Fruit fly (Drosophila melanogaster) whole organism, prepupa: Measurements from ENCODE around the gene CG45049.

Experiments used
- Blimp-1 ChIP-seq: fragments of 200-800 bp; sonication (Bioruptor generic); optimal IDR thresholded peaks from 3 replicates; lab custom pipeline; 2017; ENCODE audit warnings: missing biosample characterization, missing genetic modification characterization, mild to moderate bottlenecking, moderate library complexity, missing genetic modification reagents
- CG10631 ChIP-seq: fragments of 200-800 bp; sonication (Bioruptor generic); optimal IDR thresholded peaks from 2 replicates; lab custom pipeline; 2016; ENCODE audit warnings: missing biosample characterization, missing genetic modification characterization
- CG10669 ChIP-seq: fragments of 200-800 bp; sonication (Bioruptor generic); optimal IDR thresholded peaks from 3 replicates; lab custom pipeline; 2018; ENCODE audit warnings: missing biosample characterization, mild to moderate bottlenecking, missing genetic modification characterization, moderate library complexity
- CG11294 ChIP-seq: fragments of 200-800 bp; sonication (Bioruptor generic); IDR thresholded peaks from 2 replicates; pipeline ENCODE4 v1.3.6; 2022; ENCODE audit warnings: missing biosample characterization, missing genetic modification characterization
- CG11902 ChIP-seq: fragments of 200-800 bp; sonication (Bioruptor generic); optimal IDR thresholded peaks from 3 replicates; lab custom pipeline; 2016; ENCODE audit warnings: missing biosample characterization, missing genetic modification characterization
- CG15336 ChIP-seq: fragments of 200-800 bp; sonication (Bioruptor generic); IDR thresholded peaks from 2 replicates; pipeline ENCODE4 v1.3.6; 2022; ENCODE audit warnings: missing biosample characterization, missing genetic modification characterization
- CG16779 ChIP-seq: fragments of 200-800 bp; sonication (Bioruptor generic); optimal IDR thresholded peaks from 3 replicates; lab custom pipeline; 2017; ENCODE audit warnings: missing biosample characterization, mild to moderate bottlenecking, missing genetic modification characterization
- CG3032 ChIP-seq: fragments of 200-800 bp; optimal IDR thresholded peaks from 2 replicates; lab custom pipeline; 2019; ENCODE audit warnings: missing biosample characterization, mild to moderate bottlenecking, missing genetic modification characterization, moderate library complexity
- CG32006 ChIP-seq: fragments of 200-800 bp; sonication (Bioruptor generic); optimal IDR thresholded peaks from 3 replicates; lab custom pipeline; 2017; ENCODE audit warnings: missing biosample characterization, mild to moderate bottlenecking, missing genetic modification characterization
- CG34406 ChIP-seq: fragments of 200-800 bp; sonication (Bioruptor generic); optimal IDR thresholded peaks from 3 replicates; lab custom pipeline; 2016; ENCODE audit warnings: missing biosample characterization, missing genetic modification characterization
- CG3919 ChIP-seq: fragments of 200-800 bp; sonication (Bioruptor generic); optimal IDR thresholded peaks from 3 replicates; lab custom pipeline; 2016; ENCODE audit warnings: missing biosample characterization, missing genetic modification characterization
- CG4318 ChIP-seq: fragments of 200-800 bp; sonication (Bioruptor generic); optimal IDR thresholded peaks from 3 replicates; lab custom pipeline; 2017; ENCODE audit warnings: missing biosample characterization, mild to moderate bottlenecking, missing genetic modification characterization
- CG6163 ChIP-seq: fragments of 200-800 bp; sonication (Bioruptor generic); IDR thresholded peaks from 3 replicates; pipeline ENCODE4 v1.3.6; 2022; ENCODE audit warnings: missing biosample characterization, missing genetic modification characterization
- CG6276 ChIP-seq: fragments of 200-800 bp; sonication (Bioruptor generic); optimal IDR thresholded peaks from 2 replicates; lab custom pipeline; 2017; ENCODE audit warnings: missing biosample characterization, mild to moderate bottlenecking, missing genetic modification characterization
- CG6808 ChIP-seq: fragments of 200-800 bp; sonication (Bioruptor generic); optimal IDR thresholded peaks from 3 replicates; lab custom pipeline; 2017; ENCODE audit warnings: missing biosample characterization, missing genetic modification characterization, mild to moderate bottlenecking, moderate library complexity, missing genetic modification reagents
- CG6854 ChIP-seq: fragments of 200-800 bp; sonication (Bioruptor generic); optimal IDR thresholded peaks from 2 replicates; lab custom pipeline; 2017; ENCODE audit warnings: missing biosample characterization, mild to moderate bottlenecking, missing genetic modification characterization
- CG7368 ChIP-seq: fragments of 200-800 bp; sonication (Bioruptor generic); optimal IDR thresholded peaks from 3 replicates; lab custom pipeline; 2016; ENCODE audit warnings: missing biosample characterization, missing genetic modification characterization
- CG8319 ChIP-seq: fragments of 200-800 bp; sonication (Bioruptor generic); optimal IDR thresholded peaks from 3 replicates; lab custom pipeline; 2016; ENCODE audit warnings: missing biosample characterization, missing genetic modification characterization
- CG8632 ChIP-seq: fragments of 200-800 bp; sonication (Bioruptor generic); optimal IDR thresholded peaks from 3 replicates; lab custom pipeline; 2016; ENCODE audit warnings: missing biosample characterization, missing genetic modification characterization
- CG9139 ChIP-seq: fragments of 200-800 bp; sonication (Bioruptor generic); optimal IDR thresholded peaks from 3 replicates; lab custom pipeline; 2017; ENCODE audit warnings: missing biosample characterization, mild to moderate bottlenecking, missing genetic modification characterization
- Eip93F ChIP-seq: fragments of 200-800 bp; sonication (Bioruptor generic); optimal IDR thresholded peaks from 2 replicates; lab custom pipeline; 2016; ENCODE audit warnings: missing biosample characterization, mild to moderate bottlenecking, missing genetic modification characterization
- Ets21C ChIP-seq: fragments of 200-800 bp; sonication (Bioruptor generic); optimal IDR thresholded peaks from 3 replicates; lab custom pipeline; 2016; ENCODE audit warnings: missing biosample characterization, missing genetic modification characterization
- Ets96B ChIP-seq: fragments of 200-800 bp; optimal IDR thresholded peaks from 2 replicates; lab custom pipeline; 2019; ENCODE audit warnings: missing biosample characterization, mild to moderate bottlenecking, missing genetic modification characterization, moderate library complexity
- Gug ChIP-seq: fragments of 200-800 bp; sonication (Bioruptor generic); IDR thresholded peaks from 2 replicates; pipeline ENCODE4 v1.3.6; 2022; ENCODE audit warnings: missing biosample characterization, missing genetic modification characterization
- Hr38 ChIP-seq: sonication (Bioruptor generic); optimal IDR thresholded peaks from 2 replicates; lab custom pipeline; 2016; ENCODE audit warnings: missing biosample characterization, missing genetic modification characterization
- Hr39 ChIP-seq: fragments of 200-800 bp; sonication (Bioruptor generic); optimal IDR thresholded peaks from 2 replicates; lab custom pipeline; 2016; ENCODE audit warnings: missing biosample characterization, missing genetic modification characterization
- Hr4 ChIP-seq: fragments of 200-800 bp; sonication (Bioruptor generic); optimal IDR thresholded peaks from 3 replicates; lab custom pipeline; 2016; ENCODE audit warnings: missing biosample characterization, missing genetic modification characterization
- Lpt ChIP-seq: fragments of 200-800 bp; sonication (Bioruptor generic); optimal IDR thresholded peaks from 3 replicates; lab custom pipeline; 2016; ENCODE audit warnings: missing biosample characterization, missing genetic modification characterization
- Met ChIP-seq: fragments of 200-800 bp; sonication (Bioruptor generic); optimal IDR thresholded peaks from 3 replicates; lab custom pipeline; 2016; ENCODE audit warnings: missing biosample characterization, missing genetic modification characterization
- OdsH ChIP-seq: fragments of 200-800 bp; sonication (Bioruptor generic); optimal IDR thresholded peaks from 3 replicates; lab custom pipeline; 2016; ENCODE audit warnings: missing biosample characterization, missing genetic modification characterization
- Smox ChIP-seq: fragments of 200-800 bp; sonication (Bioruptor generic); optimal IDR thresholded peaks from 3 replicates; lab custom pipeline; 2016; ENCODE audit warnings: missing biosample characterization, missing genetic modification characterization
- Sox102F ChIP-seq: fragments of 200-800 bp; sonication (Bioruptor generic); optimal IDR thresholded peaks from 2 replicates; lab custom pipeline; 2016; ENCODE audit warnings: missing biosample characterization, mild to moderate bottlenecking, missing genetic modification characterization
- Sox14 ChIP-seq: fragments of 200-800 bp; sonication (Bioruptor generic); optimal IDR thresholded peaks from 3 replicates; lab custom pipeline; 2016; ENCODE audit warnings: missing biosample characterization, missing genetic modification characterization
- Sox15 ChIP-seq: fragments of 200-800 bp; sonication (Bioruptor generic); optimal IDR thresholded peaks from 3 replicates; lab custom pipeline; 2016; ENCODE audit warnings: missing biosample characterization, missing genetic modification characterization
- achi ChIP-seq: fragments of 200-800 bp; sonication (Bioruptor generic); optimal IDR thresholded peaks from 3 replicates; lab custom pipeline; 2016; ENCODE audit warnings: missing biosample characterization, missing genetic modification characterization
- acj6 ChIP-seq: fragments of 200-800 bp; sonication (Bioruptor generic); optimal IDR thresholded peaks from 3 replicates; lab custom pipeline; 2016; ENCODE audit warnings: missing biosample characterization, missing genetic modification characterization
- cyc ChIP-seq: fragments of 200-800 bp; sonication (Bioruptor generic); optimal IDR thresholded peaks from 3 replicates; lab custom pipeline; 2016; ENCODE audit warnings: missing biosample characterization, missing genetic modification characterization
- dsx ChIP-seq: fragments of 200-800 bp; optimal IDR thresholded peaks from 3 replicates; lab custom pipeline; 2019; ENCODE audit warnings: missing biosample characterization, mild to moderate bottlenecking, missing genetic modification characterization, moderate library complexity; ENCODE audit not compliant: poor library complexity, severe bottlenecking
- eg ChIP-seq: fragments of 200-800 bp; sonication (Bioruptor generic); IDR thresholded peaks from 3 replicates; pipeline ENCODE4 v1.3.6; 2022; ENCODE audit warnings: missing biosample characterization, missing genetic modification characterization
- esn ChIP-seq: fragments of 200-800 bp; sonication (Bioruptor generic); optimal IDR thresholded peaks from 2 replicates; lab custom pipeline; 2016; ENCODE audit warnings: missing biosample characterization, mild to moderate bottlenecking, missing genetic modification characterization, moderate library complexity
- fd59A ChIP-seq: fragments of 200-800 bp; sonication (Bioruptor generic); optimal IDR thresholded peaks from 2 replicates; lab custom pipeline; 2017; ENCODE audit warnings: missing biosample characterization, mild to moderate bottlenecking, missing genetic modification characterization, missing genetic modification reagents
- fd85E ChIP-seq: fragments of 200-800 bp; sonication (Bioruptor generic); optimal IDR thresholded peaks from 3 replicates; lab custom pipeline; 2016; ENCODE audit warnings: missing biosample characterization, missing genetic modification characterization
- fkh ChIP-seq: fragments of 200-800 bp; sonication (Bioruptor generic); optimal IDR thresholded peaks from 3 replicates; lab custom pipeline; 2017; ENCODE audit warnings: missing biosample characterization, mild to moderate bottlenecking, missing genetic modification characterization, moderate library complexity
- lz ChIP-seq: fragments of 200-800 bp; sonication (Bioruptor generic); optimal IDR thresholded peaks from 3 replicates; lab custom pipeline; 2016; ENCODE audit warnings: missing biosample characterization, missing genetic modification characterization
- net ChIP-seq: fragments of 200-800 bp; sonication (Bioruptor generic); optimal IDR thresholded peaks from 3 replicates; lab custom pipeline; 2016; ENCODE audit warnings: missing biosample characterization, missing genetic modification characterization
- pdm3 ChIP-seq: fragments of 200-800 bp; sonication (Bioruptor generic); optimal IDR thresholded peaks from 3 replicates; lab custom pipeline; 2016; ENCODE audit warnings: missing biosample characterization, missing genetic modification characterization
- salr ChIP-seq, 2 experiments: fragments of 200-800 bp; sonication (Bioruptor generic); optimal IDR thresholded peaks; 3 replicates each; lab custom pipeline; 2016 to 2018; ENCODE audit warnings: missing biosample characterization in 2 of 2, missing genetic modification characterization in 2 of 2, mild to moderate bottlenecking in 1 of 2
- spab ChIP-seq: fragments of 200-800 bp; sonication (Bioruptor generic); optimal IDR thresholded peaks from 2 replicates; lab custom pipeline; 2017; ENCODE audit warnings: missing biosample characterization, mild to moderate bottlenecking, missing genetic modification characterization, missing genetic modification reagents
- ss ChIP-seq, 2 experiments: fragments of 200-800 bp; sonication (Bioruptor generic); optimal IDR thresholded peaks; 2 replicates in 1 of 2; 3 replicates in 1 of 2; lab custom pipeline; 2017 to 2018; ENCODE audit warnings: mild to moderate bottlenecking in 2 of 2, missing biosample characterization in 2 of 2, missing genetic modification characterization in 2 of 2, moderate library complexity in 1 of 2
- svp ChIP-seq: fragments of 200-800 bp; sonication (Bioruptor generic); peaks from one replicate; lab custom pipeline; 2016; ENCODE audit warnings: missing biosample characterization, missing genetic modification characterization
- topi ChIP-seq: fragments of 200-800 bp; sonication (Bioruptor generic); optimal IDR thresholded peaks from 3 replicates; lab custom pipeline; 2016; ENCODE audit warnings: missing biosample characterization, missing genetic modification characterization
- vri ChIP-seq: fragments of 200-800 bp; sonication (Bioruptor generic); optimal IDR thresholded peaks from 3 replicates; lab custom pipeline; 2016; ENCODE audit warnings: missing biosample characterization, mild to moderate bottlenecking, missing genetic modification characterization

Gene CG45049

dm6 chr3R:22726771-22727455, at the start of gene CG45049:
TSS of gene CG45049 (plus strand) at chr3R:22726967.
- no peak for TF ChIP-seq Sox14 (GFP tag; lab: Kevin White, UChicago)
- no peak for TF ChIP-seq CG6163 (GFP tag; lab: Robert Waterston, UW)
- TF ChIP-seq Gug (GFP tag; lab: Robert Waterston, UW): no peak
- TF ChIP-seq Hr4 (GFP tag; lab: Kevin White, UChicago): peak; percentile 4
- no peak for TF ChIP-seq CG7368 (GFP tag; lab: Kevin White, UChicago)
- no peak for TF ChIP-seq CG10669 (GFP tag; lab: Kevin White, UChicago)
- TF ChIP-seq salr (GFP tag; optimal IDR thresholded peaks at IDR 0.05; lab: Kevin White, UChicago): no peak
- no peak for TF ChIP-seq svp (GFP tag; lab: Kevin White, UChicago)
- no peak for TF ChIP-seq pdm3 (GFP tag; lab: Kevin White, UChicago)
- peak; percentile 39 for TF ChIP-seq Met (GFP tag; lab: Kevin White, UChicago)
- no peak for TF ChIP-seq fd59A
- no peak for TF ChIP-seq Lpt (GFP tag; lab: Kevin White, UChicago)
- TF ChIP-seq fkh (GFP tag; lab: Kevin White, UChicago): peak; percentile 63
- TF ChIP-seq ss (GFP tag; optimal IDR thresholded peaks at IDR 0.05; lab: Kevin White, UChicago): no peak
- no peak for TF ChIP-seq dsx (GFP tag; lab: Kevin White, UChicago)
- no peak for TF ChIP-seq Eip93F
- no peak for TF ChIP-seq acj6 (GFP tag; lab: Kevin White, UChicago)
- TF ChIP-seq CG4318 (GFP tag; lab: Kevin White, UChicago): no peak
- peak; percentile 31 for TF ChIP-seq Hr39 (GFP tag; lab: Kevin White, UChicago)
- no peak for TF ChIP-seq CG9139 (GFP tag; lab: Kevin White, UChicago)
- no peak for TF ChIP-seq CG6808 (GFP tag; lab: Kevin White, UChicago)
- TF ChIP-seq topi: peak; percentile 13
- no peak for TF ChIP-seq eg (GFP tag; lab: Robert Waterston, UW)
- TF ChIP-seq CG10631: peak; percentile 34
- no peak for TF ChIP-seq Blimp-1 (GFP tag; lab: Kevin White, UChicago)
- no peak for TF ChIP-seq Sox15
- TF ChIP-seq lz (GFP tag; lab: Kevin White, UChicago): peak; percentile 26
- TF ChIP-seq CG15336 (GFP tag; lab: Robert Waterston, UW): no peak
- no peak for TF ChIP-seq CG3032
- TF ChIP-seq CG6854 (GFP tag; lab: Kevin White, UChicago): no peak
- TF ChIP-seq OdsH (GFP tag; lab: Kevin White, UChicago): no peak
- no peak for TF ChIP-seq achi (GFP tag; lab: Kevin White, UChicago)
- TF ChIP-seq Ets21C (GFP tag; lab: Kevin White, UChicago): peak; percentile 9
- no peak for TF ChIP-seq CG6276 (GFP tag; lab: Kevin White, UChicago)
- TF ChIP-seq CG34406 (GFP tag; lab: Kevin White, UChicago): no peak
- TF ChIP-seq CG16779 (tag; lab: Kevin White, UChicago): peak; percentile 2
- no peak for TF ChIP-seq Smox
- TF ChIP-seq vri: no peak
- no peak for TF ChIP-seq Hr38
- no peak for TF ChIP-seq Sox102F (GFP tag; lab: Kevin White, UChicago)
- no peak for TF ChIP-seq CG11902 (GFP tag; lab: Kevin White, UChicago)
- no peak for TF ChIP-seq CG32006 (GFP tag; lab: Kevin White, UChicago)
- no peak for TF ChIP-seq Ets96B (tag; lab: Kevin White, UChicago)
- no peak for TF ChIP-seq spab (GFP tag; lab: Kevin White, UChicago)
- TF ChIP-seq net (GFP tag; lab: Kevin White, UChicago): no peak
- TF ChIP-seq CG8319 (GFP tag; lab: Kevin White, UChicago): no peak
- no peak for TF ChIP-seq CG8632 (GFP tag; lab: Kevin White, UChicago)
- TF ChIP-seq CG3919 (GFP tag; lab: Kevin White, UChicago): peak; percentile 13
- TF ChIP-seq esn (GFP tag; lab: Kevin White, UChicago): no peak
- TF ChIP-seq fd85E (GFP tag; lab: Kevin White, UChicago): no peak
- no peak for TF ChIP-seq CG11294 (GFP tag; lab: Robert Waterston, UW)
- TF ChIP-seq cyc (GFP tag; lab: Kevin White, UChicago): no peak
